Worm (Caenorhabditis elegans): ENCODE results near the gene F37A8.2.

DNA sequence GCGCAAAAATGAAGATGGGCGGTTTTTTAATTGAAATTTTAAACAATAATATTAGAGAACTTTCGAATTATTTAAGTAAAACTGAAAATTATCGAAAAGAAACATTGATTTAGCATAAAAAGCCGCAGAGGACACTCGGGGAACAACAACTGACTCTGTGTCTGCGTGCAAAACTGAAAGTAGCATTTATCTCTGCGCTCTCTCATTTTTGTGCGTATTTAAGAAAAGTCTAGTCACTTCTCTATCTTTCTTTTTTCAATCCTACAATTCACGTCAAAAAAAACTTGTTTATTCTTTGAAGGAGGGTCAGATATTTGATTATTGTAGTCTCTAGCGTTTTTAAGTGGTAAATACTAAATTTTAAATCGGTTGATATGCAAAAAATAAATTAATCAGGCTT, 23.1 kb downstream of the F37A8.2 start:
- TF ChIP-seq flt-1 (GFP tag; IDR thresholded peaks at IDR 0.05) = no peak
- no peak for TF ChIP-seq tbx-11 (GFP tag; IDR thresholded peaks at IDR 0.05)
- TF ChIP-seq ama-1 (optimal IDR thresholded peaks at IDR 0.05) = no peak
- no peak for TF ChIP-seq hnd-1 (tag; optimal IDR thresholded peaks at IDR 0.05)
- TF ChIP-seq ets-7 (tag; optimal IDR thresholded peaks at IDR 0.05) = no peak
- no peak for TF ChIP-seq tra-4 (tag; optimal IDR thresholded peaks at IDR 0.05)
- no peak for TF ChIP-seq hmbx-1 (tag; optimal IDR thresholded peaks at IDR 0.05)
- TF ChIP-seq aly-1 (tag; optimal IDR thresholded peaks at IDR 0.05) = no peak
